Worm (Caenorhabditis elegans): ENCODE results near the gene alh-1.

- TF ChIP-seq lsy-2 (tag; optimal IDR thresholded peaks at IDR 0.05): peak in 1 of 2 experiments; percentile 63
- TF ChIP-seq nhr-76 (tag; optimal IDR thresholded peaks at IDR 0.05): no peak
- no peak for TF ChIP-seq ces-1 (GFP tag; optimal IDR thresholded peaks at IDR 0.05)
- TF ChIP-seq nhr-25 (tag; optimal IDR thresholded peaks at IDR 0.05; ENCODE audit: borderline replicate concordance, insufficient read depth): no peak
- TF ChIP-seq R02D3.7 (tag; optimal IDR thresholded peaks at IDR 0.05): no peak
Measured at ce11 chrIII:5102616-5103015, 25.1 kb downstream of the alh-1 start, which contains the start of gene F54D8.6.
